Worm (Caenorhabditis elegans) whole organism, young adult: ENCODE measurements around the gene ceh-28.

ENCODE experiments used
- D2030.7 ChIP-seq: fragments of 200-800 bp; sonication (Bioruptor generic); IDR thresholded peaks from 2 replicates; pipeline ENCODE4 v1.3.6; 2022; ENCODE audit warnings: missing genetic modification reagents, missing genetic modification characterization, missing compliant biosample characterization
- ama-1 ChIP-seq, 3 experiments: fragments of 150-350 bp in 1 of 3; sonication (generic microtip) in 2 of 3; optimal IDR thresholded peaks; 2 replicates each; lab custom pipeline; 2014 to 2018; ENCODE audit warnings: missing biosample characterization in 2 of 3, missing genetic modification characterization in 2 of 3, missing genetic modification reagents in 2 of 3
- ekl-4 ChIP-seq: fragments of 200-800 bp; sonication (Bioruptor generic); IDR thresholded peaks from 2 replicates; pipeline ENCODE4 v1.3.6; 2022; ENCODE audit warnings: missing genetic modification reagents, missing genetic modification characterization, missing compliant biosample characterization
- lin-35 ChIP-seq, 3 experiments: fragments of 150-350 bp in 2 of 3; sonication (generic microtip) in 1 of 3; optimal IDR thresholded peaks; 2 replicates each; lab custom pipeline; 2014 to 2018; ENCODE audit warnings: missing biosample characterization in 3 of 3, missing genetic modification characterization in 3 of 3, missing genetic modification reagents in 3 of 3
- nhr-120 ChIP-seq: fragments of 200-800 bp; sonication (Bioruptor generic); IDR thresholded peaks from 2 replicates; pipeline ENCODE4 v1.3.6; 2022; ENCODE audit warnings: missing genetic modification characterization, missing compliant biosample characterization
- sea-2 ChIP-seq: fragments of 200-800 bp; sonication (Bioruptor generic); IDR thresholded peaks from 2 replicates; pipeline ENCODE4 v1.3.6; 2022; ENCODE audit warnings: missing genetic modification characterization, missing compliant biosample characterization
- snpc-1.1 ChIP-seq: sonication (generic microtip); optimal IDR thresholded peaks from 2 replicates; lab custom pipeline; 2017; ENCODE audit warnings: missing genetic modification characterization, mild to moderate bottlenecking, missing compliant biosample characterization, antibody characterized with exemption, moderate library complexity, missing genotype, missing genetic modification reagents; ENCODE audit not compliant: insufficient read depth
- snpc-4 ChIP-seq, 5 experiments: fragments of 150-350 bp in 1 of 5; sonication (generic microtip) in 4 of 5; optimal IDR thresholded peaks; 2 replicates each; lab custom pipeline; 2014 to 2018; ENCODE audit warnings: missing genetic modification characterization in 5 of 5, missing biosample characterization in 3 of 5, antibody characterized with exemption in 2 of 5, mild to moderate bottlenecking in 2 of 5, missing compliant biosample characterization in 2 of 5, missing genotype in 2 of 5, moderate library complexity in 2 of 5, missing genetic modification reagents in 1 of 5

DNA sequence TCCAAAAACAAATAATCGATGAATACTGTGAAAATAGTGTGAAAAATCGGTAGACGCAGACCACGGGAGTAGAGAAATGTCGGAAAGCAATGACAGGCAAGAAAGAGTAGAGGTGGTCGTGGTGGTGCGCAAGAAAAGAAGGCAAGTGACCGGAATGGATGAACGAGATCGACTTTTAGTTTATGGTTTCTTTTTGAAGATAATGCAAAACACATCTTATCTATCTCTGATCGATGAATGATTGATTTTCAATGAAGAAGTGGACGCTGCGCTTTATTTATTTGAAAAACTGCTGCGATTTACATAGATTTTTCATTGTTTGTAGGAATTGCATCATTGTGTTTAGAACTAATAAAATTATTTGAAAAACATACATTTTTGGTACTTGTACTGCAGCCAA lies 45.4 kb downstream of the ceh-28 start:
- TF ChIP-seq lin-35 (GFP tag; optimal IDR thresholded peaks at IDR 0.05; lab: Kevin White, UChicago) (no peak), snpc-4 (GFP tag; optimal IDR thresholded peaks at IDR 0.05; lab: Kevin White, UChicago) (no peak), snpc-4 (tag; optimal IDR thresholded peaks at IDR 0.05; lab: Kevin White, UChicago) (no peak), nhr-120 (no peak), ekl-4 (no peak), D2030.7 (GFP tag; lab: Robert Waterston, UW) (no peak), ama-1 (optimal IDR thresholded peaks at IDR 0.05; lab: Kevin White, UChicago) (no peak), ama-1 (GFP tag; optimal IDR thresholded peaks at IDR 0.05; lab: Kevin White, UChicago) (no peak), snpc-1.1 (tag; lab: Kevin White, UChicago) (no peak), sea-2 (GFP tag; lab: Robert Waterston, UW) (no peak)
